Worm (Caenorhabditis elegans): ENCODE results near the gene F10G2.7.
"Not testable (repeated sequence)": the region's sequence is repeated elsewhere in the genome, so short reads cannot be mapped to it uniquely, and the experiment has no call there.

DNA sequence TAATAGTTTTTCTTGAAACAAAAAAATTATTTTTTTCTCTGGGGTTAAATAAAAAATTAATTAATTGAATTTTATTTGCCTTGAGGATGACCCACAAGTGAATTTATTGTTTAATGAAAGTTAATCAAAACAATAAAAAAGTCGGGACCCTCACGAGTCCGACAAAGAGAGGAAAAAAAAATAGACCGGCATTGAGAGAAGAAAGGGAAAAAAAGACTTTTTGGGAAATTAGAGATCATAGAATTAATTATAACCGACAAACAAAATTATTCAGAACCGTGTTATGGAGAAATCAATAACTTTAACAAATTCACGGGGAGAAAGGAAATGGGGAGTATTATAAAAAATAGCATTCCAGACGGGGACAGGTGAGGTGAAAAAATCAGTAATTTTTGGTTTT is at the start of gene F10G2.7:
- not testable (repeated sequence) for TF ChIP-seq lin-15B, lin-39, mml-1, pha-4 (tag; optimal IDR thresholded peaks at IDR 0.05)

All from whole organism, L3 larva.